Fruit fly (Drosophila melanogaster): ENCODE data around the gene Ccm3.
A peak's percentile ranks its signal among the peaks of the same experiment; 100 is the strongest.

Gene Ccm3

DNA sequence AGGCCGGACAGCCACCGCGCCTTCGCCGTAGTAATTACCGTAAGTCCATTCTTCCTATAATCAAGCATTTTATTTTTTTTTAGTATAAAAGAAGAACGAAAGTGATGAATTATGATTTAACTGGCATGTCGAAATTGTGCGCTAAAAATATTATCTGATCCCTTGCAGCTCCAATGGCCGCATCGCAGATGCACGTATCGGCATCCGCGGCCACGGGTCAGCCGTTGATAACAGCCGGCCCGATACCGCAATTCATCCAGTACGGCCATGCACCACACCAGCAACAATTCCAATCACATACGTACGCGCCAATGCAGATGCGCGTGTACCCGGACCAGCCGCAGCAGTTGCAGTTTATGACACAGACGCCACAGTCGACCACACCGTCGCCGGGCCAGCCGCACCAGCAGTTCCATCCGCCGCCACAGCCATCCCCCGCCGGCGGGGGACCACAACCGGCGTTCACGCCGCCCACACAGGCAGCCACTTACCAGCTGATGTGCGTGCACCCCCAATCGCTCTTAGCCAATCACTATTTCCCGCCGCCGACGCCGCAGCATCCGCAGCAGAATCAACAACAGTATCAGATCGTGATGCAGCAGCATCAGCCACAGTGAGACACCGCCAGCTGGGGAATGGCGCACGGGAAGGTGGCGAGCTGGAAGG lies 43.3 kb downstream of the Ccm3 start:
- TF ChIP-seq EcR (GFP tag; optimal IDR thresholded peaks at IDR 0.05) (no peak), psq (optimal IDR thresholded peaks at IDR 0.05) (no peak), pan (optimal IDR thresholded peaks at IDR 0.05) (no peak), usp (GFP tag; optimal IDR thresholded peaks at IDR 0.05) (no peak), Dll (optimal IDR thresholded peaks at IDR 0.05) (no peak), CG8478 (optimal IDR thresholded peaks at IDR 0.05) (no peak)

DNA sequence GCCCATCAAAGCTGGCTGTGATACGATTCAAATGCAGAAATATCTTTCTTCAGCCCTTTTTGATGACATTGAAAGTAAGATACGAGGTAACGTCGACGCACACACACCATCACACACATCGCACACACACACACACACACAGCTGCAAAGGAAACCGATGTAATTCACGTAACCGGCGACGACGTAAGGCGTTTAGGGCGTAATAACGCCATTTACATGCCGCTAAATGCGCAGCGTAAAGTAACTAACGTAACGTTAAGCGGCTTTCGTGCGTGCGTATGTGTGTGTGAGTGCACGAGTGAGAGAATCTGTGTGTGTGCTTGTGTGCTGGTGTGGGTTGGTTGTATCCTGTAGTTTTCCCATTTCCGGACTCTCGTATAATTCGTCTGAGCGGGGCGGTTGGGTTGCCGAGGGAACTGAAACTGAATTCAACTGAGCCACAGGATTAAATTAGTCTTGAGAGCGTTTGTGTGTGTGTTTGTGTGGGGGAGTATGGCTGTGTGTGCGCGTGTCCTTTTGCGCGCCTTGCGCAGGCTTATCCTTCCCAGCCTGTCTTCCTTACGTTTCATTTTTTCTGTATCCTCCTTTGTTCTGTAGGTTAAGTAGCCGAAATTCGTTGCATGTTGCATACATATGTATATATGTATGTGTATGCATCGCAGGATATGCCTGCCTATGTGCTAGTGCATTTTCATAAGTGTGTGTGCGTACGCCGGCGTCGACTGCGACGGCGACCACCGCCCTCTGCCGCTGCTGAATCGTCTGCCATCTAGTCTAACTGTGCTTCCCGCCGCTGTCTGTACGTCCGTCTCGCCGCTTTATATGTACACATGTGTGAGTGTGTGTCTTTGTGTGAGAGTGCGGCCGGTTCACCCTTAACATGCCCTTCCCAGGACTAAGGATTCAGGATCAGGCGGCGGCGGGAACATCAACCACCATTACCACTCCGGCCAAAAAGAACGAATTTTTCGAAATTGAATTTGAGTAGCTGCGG lies 46.3 kb downstream of the Ccm3 start:
- TF ChIP-seq usp (GFP tag; optimal IDR thresholded peaks at IDR 0.05) (no peak), CG8478 (optimal IDR thresholded peaks at IDR 0.05) (no peak), pan (optimal IDR thresholded peaks at IDR 0.05) (no peak), EcR (GFP tag; optimal IDR thresholded peaks at IDR 0.05) (no peak), Dll (optimal IDR thresholded peaks at IDR 0.05) (no peak), psq (optimal IDR thresholded peaks at IDR 0.05) (no peak)

DNA sequence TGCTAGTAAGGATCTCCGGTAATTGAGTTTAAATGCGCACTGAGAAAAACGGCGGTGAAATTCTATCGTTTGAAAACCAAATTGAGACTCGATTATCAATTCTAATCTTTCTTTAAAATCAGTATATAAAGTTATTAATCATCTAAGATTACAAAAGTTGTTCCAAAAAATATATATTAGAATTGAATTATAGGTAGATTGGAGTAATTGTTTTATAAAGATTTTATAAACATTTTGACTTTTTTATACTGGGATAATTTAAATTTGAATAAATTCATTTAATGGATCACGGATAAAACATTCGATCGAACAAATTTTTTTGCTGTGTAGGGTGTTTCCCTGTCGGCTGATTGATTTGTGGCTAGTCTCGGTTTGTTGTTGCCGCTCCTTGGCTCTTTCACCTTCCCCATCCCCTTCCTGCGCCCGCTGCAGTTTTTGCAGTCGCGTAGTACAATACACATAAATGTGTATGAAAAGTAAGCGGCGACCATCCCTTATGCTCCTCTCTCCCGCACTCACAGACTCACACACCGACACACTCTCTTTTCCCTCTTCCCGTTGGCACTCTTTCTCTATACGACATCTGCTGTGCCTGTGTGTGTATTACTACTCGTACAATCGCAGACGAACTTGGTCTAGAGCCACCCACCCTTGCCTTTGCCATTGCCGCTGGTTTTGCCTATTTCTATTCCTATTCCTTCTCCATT lies 47.2 kb downstream of the Ccm3 start:
- TF ChIP-seq psq (optimal IDR thresholded peaks at IDR 0.05) (no peak), CG8478 (optimal IDR thresholded peaks at IDR 0.05) (no peak), usp (GFP tag; optimal IDR thresholded peaks at IDR 0.05) (no peak), Dll (optimal IDR thresholded peaks at IDR 0.05) (no peak), pan (optimal IDR thresholded peaks at IDR 0.05) (no peak), EcR (GFP tag; optimal IDR thresholded peaks at IDR 0.05) (no peak)

DNA sequence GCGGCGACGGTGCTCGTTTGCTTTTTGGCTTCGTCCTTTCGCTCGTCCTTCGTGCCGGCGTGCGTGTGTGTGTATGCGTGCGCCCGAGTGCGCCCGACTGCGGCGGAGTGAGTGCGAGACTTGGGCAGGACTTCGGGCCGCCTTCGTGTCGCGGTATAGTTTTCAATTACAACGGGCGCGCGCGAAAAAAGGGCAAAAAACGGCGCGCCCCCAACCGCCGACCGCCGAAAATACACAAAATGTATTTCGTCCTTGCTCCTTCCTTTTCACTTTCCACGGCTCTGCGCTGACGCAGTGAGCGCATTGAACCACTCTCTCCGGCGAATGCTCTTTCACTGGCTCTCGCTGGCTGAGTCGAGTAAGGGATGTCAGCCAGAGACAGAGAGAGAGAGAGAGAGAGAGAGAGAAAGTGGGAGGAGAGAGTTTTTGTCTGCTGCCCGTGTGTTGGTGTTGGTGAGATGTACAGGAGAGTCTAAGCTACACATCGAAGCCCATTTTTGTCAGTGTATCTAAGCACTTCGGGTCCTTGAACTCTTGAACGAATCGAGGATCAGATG lies 48.7 kb downstream of the Ccm3 start:
- TF ChIP-seq CG8478 (optimal IDR thresholded peaks at IDR 0.05) (no peak), pan (optimal IDR thresholded peaks at IDR 0.05) (no peak), EcR (GFP tag; optimal IDR thresholded peaks at IDR 0.05) (no peak), usp (GFP tag; optimal IDR thresholded peaks at IDR 0.05) (no peak), psq (optimal IDR thresholded peaks at IDR 0.05) (no peak), Dll (optimal IDR thresholded peaks at IDR 0.05) (peak; percentile 46)

All from whole organism.